Fruit fly (Drosophila melanogaster) whole organism, prepupa: ENCODE measurements around the gene Stt3B.

Source experiments
- Blimp-1 ChIP-seq: fragments of 200-800 bp; sonication (Bioruptor generic); optimal IDR thresholded peaks from 3 replicates; lab custom pipeline; 2017; ENCODE audit warnings: missing biosample characterization, missing genetic modification characterization, mild to moderate bottlenecking, moderate library complexity, missing genetic modification reagents
- CG11294 ChIP-seq: fragments of 200-800 bp; sonication (Bioruptor generic); IDR thresholded peaks from 2 replicates; pipeline ENCODE4 v1.3.6; 2022; ENCODE audit warnings: missing biosample characterization, missing genetic modification characterization
- CG6854 ChIP-seq: fragments of 200-800 bp; sonication (Bioruptor generic); optimal IDR thresholded peaks from 2 replicates; lab custom pipeline; 2017; ENCODE audit warnings: missing biosample characterization, mild to moderate bottlenecking, missing genetic modification characterization
- Ets21C ChIP-seq: fragments of 200-800 bp; sonication (Bioruptor generic); optimal IDR thresholded peaks from 3 replicates; lab custom pipeline; 2016; ENCODE audit warnings: missing biosample characterization, missing genetic modification characterization
- Hr38 ChIP-seq: sonication (Bioruptor generic); optimal IDR thresholded peaks from 2 replicates; lab custom pipeline; 2016; ENCODE audit warnings: missing biosample characterization, missing genetic modification characterization
- OdsH ChIP-seq: fragments of 200-800 bp; sonication (Bioruptor generic); optimal IDR thresholded peaks from 3 replicates; lab custom pipeline; 2016; ENCODE audit warnings: missing biosample characterization, missing genetic modification characterization
- fd59A ChIP-seq: fragments of 200-800 bp; sonication (Bioruptor generic); optimal IDR thresholded peaks from 2 replicates; lab custom pipeline; 2017; ENCODE audit warnings: missing biosample characterization, mild to moderate bottlenecking, missing genetic modification characterization, missing genetic modification reagents
- pdm3 ChIP-seq: fragments of 200-800 bp; sonication (Bioruptor generic); optimal IDR thresholded peaks from 3 replicates; lab custom pipeline; 2016; ENCODE audit warnings: missing biosample characterization, missing genetic modification characterization
- spab ChIP-seq: fragments of 200-800 bp; sonication (Bioruptor generic); optimal IDR thresholded peaks from 2 replicates; lab custom pipeline; 2017; ENCODE audit warnings: missing biosample characterization, mild to moderate bottlenecking, missing genetic modification characterization, missing genetic modification reagents

DNA sequence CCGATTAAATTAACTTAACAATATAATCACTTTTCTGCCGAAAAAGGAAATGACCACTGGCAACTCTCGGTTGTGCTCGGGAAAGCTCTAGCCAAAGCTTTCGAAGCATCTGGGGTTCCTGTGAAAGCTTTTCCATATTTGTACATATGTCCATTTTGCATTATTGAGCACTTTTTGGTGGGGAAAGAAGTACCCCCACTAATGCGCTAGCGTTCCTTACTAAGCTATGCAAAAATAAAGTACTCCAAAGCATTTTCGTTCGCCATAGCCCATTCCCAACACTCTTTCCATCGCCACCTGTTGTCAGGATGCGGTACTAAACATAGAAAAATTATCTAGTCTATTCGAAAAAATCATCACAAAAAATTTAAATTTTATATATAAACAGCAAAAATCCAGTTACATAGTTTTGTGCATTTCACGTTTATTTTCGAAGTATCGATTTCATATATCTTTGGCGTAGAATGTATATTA, 43.1 kb upstream of the Stt3B start, which contains the start of gene Nepl16:
- TF ChIP-seq CG11294 (GFP tag; lab: Robert Waterston, UW) = no peak
- no peak for TF ChIP-seq CG6854
- no peak for TF ChIP-seq fd59A (GFP tag; lab: Kevin White, UChicago)
- no peak for TF ChIP-seq spab (GFP tag; lab: Kevin White, UChicago)
- no peak for TF ChIP-seq Ets21C
- TF ChIP-seq Blimp-1 (GFP tag; lab: Kevin White, UChicago) = no peak
- no peak for TF ChIP-seq pdm3 (GFP tag; lab: Kevin White, UChicago)
- TF ChIP-seq Hr38 (GFP tag; lab: Kevin White, UChicago) = no peak
- TF ChIP-seq OdsH (GFP tag; lab: Kevin White, UChicago) = no peak
